Worm (Caenorhabditis elegans) whole organism, L2 larva: ENCODE data around the gene ensh-1.

Experiments
- C34F6.9 ChIP-seq: fragments of 150-350 bp; optimal IDR thresholded peaks from 2 replicates; lab custom pipeline; 2014; ENCODE audit warnings: missing biosample characterization, missing genetic modification characterization
- R02D3.7 ChIP-seq: fragments of 150-350 bp; optimal IDR thresholded peaks from 2 replicates; lab custom pipeline; 2014; ENCODE audit warnings: missing biosample characterization, missing genetic modification characterization
- Y55F3AM.14 ChIP-seq: fragments of 200-800 bp; sonication (Bioruptor generic); optimal IDR thresholded peaks from 2 replicates; lab custom pipeline; 2018; ENCODE audit warnings: mild to moderate bottlenecking, missing genetic modification characterization, missing compliant biosample characterization
- aly-2 ChIP-seq: fragments of 150-350 bp; optimal IDR thresholded peaks from 2 replicates; lab custom pipeline; 2014; ENCODE audit warnings: missing biosample characterization, missing genetic modification characterization
- blmp-1 ChIP-seq: sonication (generic microtip); optimal IDR thresholded peaks from 2 replicates; lab custom pipeline; 2017; ENCODE audit warnings: missing genetic modification characterization, mild to moderate bottlenecking, missing compliant biosample characterization, antibody characterized with exemption, moderate library complexity; ENCODE audit not compliant: insufficient read depth
- ceh-16 ChIP-seq: fragments of 150-350 bp; optimal IDR thresholded peaks from 2 replicates; lab custom pipeline; 2014; ENCODE audit warnings: missing biosample characterization, missing genetic modification characterization
- crh-2 ChIP-seq: sonication (generic microtip); optimal IDR thresholded peaks from 2 replicates; lab custom pipeline; 2017; ENCODE audit warnings: missing biosample characterization, missing genetic modification characterization
- dmd-4 ChIP-seq: sonication (generic microtip); optimal IDR thresholded peaks from 2 replicates; lab custom pipeline; 2017; ENCODE audit warnings: missing biosample characterization, missing genetic modification characterization
- egl-27 ChIP-seq: sonication (generic microtip); optimal IDR thresholded peaks from 3 replicates; lab custom pipeline; 2017; ENCODE audit warnings: missing biosample characterization, missing genetic modification reagents, missing genetic modification characterization
- elt-1 ChIP-seq: fragments of 150-350 bp; optimal IDR thresholded peaks from 2 replicates; lab custom pipeline; 2014; ENCODE audit warnings: missing biosample characterization, missing genetic modification characterization
- elt-3 ChIP-seq: sonication (generic microtip); optimal IDR thresholded peaks from 2 replicates; lab custom pipeline; 2017; ENCODE audit warnings: missing biosample characterization, missing genetic modification characterization
- fos-1 ChIP-seq: fragments of 150-350 bp; optimal IDR thresholded peaks from 2 replicates; lab custom pipeline; 2014; ENCODE audit warnings: missing biosample characterization, missing genetic modification characterization
- gmeb-1 ChIP-seq: fragments of 150-350 bp; optimal IDR thresholded peaks from 2 replicates; lab custom pipeline; 2014; ENCODE audit warnings: missing biosample characterization, missing genetic modification characterization
- lin-11 ChIP-seq: fragments of 150-350 bp; sonication (generic microtip); optimal IDR thresholded peaks from 2 replicates; lab custom pipeline; 2014; ENCODE audit warnings: missing biosample characterization, missing genetic modification characterization, inconsistent platforms, mixed read lengths
- lin-39 ChIP-seq: fragments of 150-350 bp; optimal IDR thresholded peaks from 2 replicates; lab custom pipeline; 2014; ENCODE audit warnings: missing biosample characterization, missing genetic modification reagents, missing genetic modification characterization
- lsy-2 ChIP-seq, 2 experiments: fragments of 150-350 bp in 1 of 2; sonication (generic microtip) in 1 of 2; optimal IDR thresholded peaks; 2 replicates each; lab custom pipeline; 2014 to 2017; ENCODE audit warnings: missing biosample characterization in 2 of 2, missing genetic modification characterization in 2 of 2
- mab-5 ChIP-seq: fragments of 150-350 bp; optimal IDR thresholded peaks from 2 replicates; lab custom pipeline; 2014; ENCODE audit warnings: missing biosample characterization, missing genetic modification characterization
- mbf-1 ChIP-seq: sonication (generic microtip); optimal IDR thresholded peaks from 2 replicates; lab custom pipeline; 2017; ENCODE audit warnings: missing biosample characterization, missing genetic modification characterization
- mdl-1 ChIP-seq, 2 experiments: fragments of 150-350 bp in 1 of 2; sonication (generic microtip) in 1 of 2; optimal IDR thresholded peaks; 2 replicates each; lab custom pipeline; 2017; ENCODE audit warnings: missing biosample characterization in 2 of 2, missing genetic modification characterization in 2 of 2
- nhr-11 ChIP-seq: fragments of 150-350 bp; optimal IDR thresholded peaks from 2 replicates; lab custom pipeline; 2014; ENCODE audit warnings: missing biosample characterization, missing genetic modification characterization
- nhr-12 ChIP-seq: fragments of 150-350 bp; optimal IDR thresholded peaks from 2 replicates; lab custom pipeline; 2014; ENCODE audit warnings: missing biosample characterization, missing genetic modification characterization
- nhr-129 ChIP-seq: fragments of 150-350 bp; optimal IDR thresholded peaks from 2 replicates; lab custom pipeline; 2014; ENCODE audit warnings: missing biosample characterization, missing genetic modification characterization
- nhr-23 ChIP-seq: fragments of 150-350 bp; optimal IDR thresholded peaks from 2 replicates; lab custom pipeline; 2014; ENCODE audit warnings: missing biosample characterization, missing genetic modification reagents, missing genetic modification characterization
- nhr-237 ChIP-seq: fragments of 150-350 bp; optimal IDR thresholded peaks from 2 replicates; lab custom pipeline; 2014; ENCODE audit warnings: missing biosample characterization, missing genetic modification characterization
- nhr-25 ChIP-seq: fragments of 150-350 bp; sonication (generic microtip); optimal IDR thresholded peaks from 3 replicates; lab custom pipeline; 2014; ENCODE audit warnings: missing biosample characterization, missing genetic modification characterization
- nhr-77 ChIP-seq: fragments of 150-350 bp; optimal IDR thresholded peaks from 2 replicates; lab custom pipeline; 2014; ENCODE audit warnings: missing biosample characterization, missing genetic modification characterization
- peb-1 ChIP-seq: fragments of 150-350 bp; optimal IDR thresholded peaks from 2 replicates; lab custom pipeline; 2014; ENCODE audit warnings: missing biosample characterization, missing genetic modification characterization
- sem-4 ChIP-seq: fragments of 150-350 bp; optimal IDR thresholded peaks from 2 replicates; lab custom pipeline; 2014; ENCODE audit warnings: missing biosample characterization, missing genetic modification reagents, missing genetic modification characterization
- skn-1 ChIP-seq: sonication (generic microtip); optimal IDR thresholded peaks from 2 replicates; lab custom pipeline; 2017; ENCODE audit warnings: missing biosample characterization, missing genetic modification characterization
- sma-3 ChIP-seq: sonication (generic microtip); optimal IDR thresholded peaks from 2 replicates; lab custom pipeline; 2016; ENCODE audit warnings: missing genetic modification reagents, missing genetic modification characterization, missing compliant biosample characterization
- sma-9 ChIP-seq, 2 experiments: fragments of 150-350 bp in 1 of 2; sonication (generic microtip) in 1 of 2; optimal IDR thresholded peaks; 2 replicates each; lab custom pipeline; 2014 to 2016; ENCODE audit warnings: missing genetic modification characterization in 2 of 2, mild to moderate bottlenecking in 1 of 2, missing biosample characterization in 1 of 2, missing compliant biosample characterization in 1 of 2, missing genetic modification reagents in 1 of 2, moderate library complexity in 1 of 2
- snpc-4 ChIP-seq: fragments of 150-350 bp; optimal IDR thresholded peaks from 2 replicates; lab custom pipeline; 2014; ENCODE audit warnings: missing biosample characterization, missing genetic modification characterization
- unc-55 ChIP-seq: fragments of 150-350 bp; sonication (generic microtip); optimal IDR thresholded peaks from 3 replicates; lab custom pipeline; 2014; ENCODE audit warnings: missing biosample characterization, missing genetic modification reagents, missing genetic modification characterization
- zag-1 ChIP-seq: fragments of 150-350 bp; optimal IDR thresholded peaks from 2 replicates; lab custom pipeline; 2014; ENCODE audit warnings: missing biosample characterization, missing genetic modification characterization
- ztf-1 ChIP-seq: fragments of 200-800 bp; sonication (Bioruptor generic); conservative IDR thresholded peaks from 2 replicates; pipeline ENCODE4 v1.3.6; 2022; ENCODE audit warnings: missing genetic modification characterization, missing compliant biosample characterization
- ztf-11 ChIP-seq: sonication (generic microtip); optimal IDR thresholded peaks from 2 replicates; lab custom pipeline; 2017; ENCODE audit warnings: missing biosample characterization, missing genetic modification characterization
- ztf-4 ChIP-seq: fragments of 150-350 bp; optimal IDR thresholded peaks from 2 replicates; lab custom pipeline; 2014; ENCODE audit warnings: missing biosample characterization, missing genetic modification characterization

ensh-1 gene

DNA sequence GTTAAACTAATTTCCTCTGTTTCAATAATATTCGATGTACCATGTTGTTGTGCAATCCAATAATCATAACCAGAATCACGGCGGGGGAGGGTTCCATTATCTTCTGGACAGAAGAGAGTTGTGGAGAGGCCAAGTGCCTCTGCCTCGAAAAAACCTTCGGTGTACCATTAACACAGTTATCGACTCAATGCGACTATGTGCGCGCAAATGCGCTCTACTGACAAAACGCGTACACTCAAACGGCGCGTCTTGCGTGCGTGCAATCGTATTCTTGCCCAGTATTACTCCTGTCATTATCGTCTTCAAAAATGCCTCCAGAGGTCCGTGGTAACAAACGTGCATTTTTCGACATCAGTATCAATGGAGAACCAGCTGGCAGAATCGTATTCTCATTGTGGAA lies 5.9 kb downstream of the ensh-1 start, which contains the start of gene cyn-8:
Gene cyn-8 (plus strand): TSS at position 217 of the 400 bp plus-strand sequence.
- TF ChIP-seq nhr-129 (tag; lab: Kevin White, UChicago) (peak; percentile 75), unc-55 (GFP tag; lab: Kevin White, UChicago) (peak; percentile 55), lin-11 (tag; lab: Kevin White, UChicago) (peak; percentile 33), egl-27 (no peak), C34F6.9 (tag; lab: Kevin White, UChicago) (peak; percentile 39), fos-1 (tag; lab: Kevin White, UChicago) (no peak), lsy-2 (tag; optimal IDR thresholded peaks at IDR 0.05; lab: Kevin White, UChicago) (no peak), elt-3 (no peak), mdl-1 (tag; optimal IDR thresholded peaks at IDR 0.05; lab: Kevin White, UChicago) (no peak), gmeb-1 (no peak), snpc-4 (tag; lab: Kevin White, UChicago) (no peak), skn-1 (tag; lab: Kevin White, UChicago) (no peak), crh-2 (peak; percentile 18), nhr-23 (tag; lab: Kevin White, UChicago) (no peak), nhr-77 (no peak), mab-5 (tag; lab: Kevin White, UChicago) (no peak), ceh-16 (tag; lab: Kevin White, UChicago) (no peak), nhr-11 (tag; lab: Kevin White, UChicago) (no peak), aly-2 (tag; lab: Kevin White, UChicago) (no peak), ztf-1 (no peak), sem-4 (tag; lab: Kevin White, UChicago) (no peak), Y55F3AM.14 (GFP tag; lab: Kevin White, UChicago) (no peak), nhr-237 (no peak), elt-1 (tag; lab: Kevin White, UChicago) (no peak)

DNA sequence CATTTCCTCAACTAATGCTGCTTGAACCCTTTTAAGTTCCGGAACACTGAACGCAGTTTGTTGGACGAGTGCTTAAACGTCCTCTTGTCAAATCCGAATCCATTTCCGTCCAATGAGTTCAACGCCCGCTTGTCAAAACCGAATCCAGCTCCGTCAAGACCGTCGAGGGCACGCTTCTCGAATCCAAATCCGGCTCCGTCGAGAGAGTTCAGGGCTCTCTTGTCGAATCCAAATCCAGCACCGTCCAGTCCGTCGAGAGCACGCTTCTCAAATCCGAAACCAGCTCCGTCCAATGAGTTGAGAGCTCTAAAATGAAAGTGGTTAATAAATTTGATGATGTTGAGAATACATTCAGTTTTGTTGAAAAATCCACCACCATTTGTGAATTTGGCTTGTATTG lies 12.5 kb downstream of the ensh-1 start:
- TF ChIP-seq crh-2, result no peak
- TF ChIP-seq nhr-12 (tag; lab: Kevin White, UChicago), result no peak
- no peak for TF ChIP-seq ceh-16 (tag; lab: Kevin White, UChicago)
- TF ChIP-seq dmd-4 (tag; lab: Kevin White, UChicago), result no peak
- TF ChIP-seq elt-1 (tag; lab: Kevin White, UChicago), result no peak
- no peak for TF ChIP-seq R02D3.7 (tag; lab: Kevin White, UChicago)
- TF ChIP-seq gmeb-1, result no peak
- no peak for TF ChIP-seq aly-2 (tag; lab: Kevin White, UChicago)
- TF ChIP-seq lin-39, result no peak
- TF ChIP-seq sma-3 (GFP tag; lab: Kevin White, UChicago), result no peak
- no peak for TF ChIP-seq unc-55 (GFP tag; lab: Kevin White, UChicago)
- no peak for TF ChIP-seq nhr-237

DNA sequence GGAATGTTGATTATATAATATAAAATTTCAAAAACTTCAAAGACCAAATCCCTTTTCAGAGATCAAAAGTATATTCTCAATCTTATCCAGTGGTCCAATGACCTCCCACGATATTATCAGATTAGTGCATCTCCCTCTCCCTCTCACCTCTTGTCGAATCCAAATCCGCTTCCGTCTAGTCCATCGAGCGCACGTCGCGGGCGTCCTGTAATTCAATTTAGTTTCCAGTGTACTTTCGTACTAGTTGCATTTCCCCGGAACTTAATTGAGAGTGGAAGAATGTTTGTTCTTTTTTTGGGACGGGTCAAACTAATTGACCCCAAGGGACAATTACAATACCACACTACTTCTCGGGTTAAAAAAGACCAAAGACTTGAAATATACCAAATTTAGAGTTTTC lies 13.6 kb downstream of the ensh-1 start:
- TF ChIP-seq sma-9 (GFP tag; optimal IDR thresholded peaks at IDR 0.05; lab: Kevin White, UChicago) (peak; percentile 35), sma-9 (tag; optimal IDR thresholded peaks at IDR 0.05; lab: Kevin White, UChicago) (no peak), lsy-2 (tag; optimal IDR thresholded peaks at IDR 0.05; lab: Kevin White, UChicago) (peak in 1 of 2 experiments; percentile 8), sem-4 (tag; lab: Kevin White, UChicago) (peak; percentile 63), ztf-4 (tag; lab: Kevin White, UChicago) (no peak), fos-1 (tag; lab: Kevin White, UChicago) (no peak)

DNA sequence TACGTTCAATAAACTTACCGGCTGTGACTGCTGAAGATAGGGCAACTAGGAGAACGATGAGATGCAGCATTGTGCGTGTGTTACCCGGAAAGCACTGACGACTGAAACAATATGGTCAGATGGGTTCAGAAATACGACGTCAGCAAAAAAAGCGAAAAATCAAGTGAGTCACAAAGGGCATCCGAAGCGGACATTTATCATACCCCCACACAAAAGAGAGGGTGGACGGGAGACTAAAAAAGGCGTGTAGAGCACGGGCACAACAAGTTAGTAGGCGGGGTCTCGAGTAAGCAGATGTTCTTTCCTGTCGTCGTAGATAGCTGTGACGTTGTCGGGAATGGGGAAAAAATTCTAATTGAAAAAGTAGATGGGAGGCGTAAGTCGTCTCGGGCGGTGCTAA lies 14.1 kb downstream of the ensh-1 start, which contains the start of gene nlp-14:
Gene nlp-14 (minus strand): TSS at position 101 of the 400 bp plus-strand sequence.
- TF ChIP-seq ztf-1 (no peak), nhr-25 (tag; lab: Kevin White, UChicago) (no peak), peb-1 (tag; lab: Kevin White, UChicago) (no peak), sma-9 (GFP tag; optimal IDR thresholded peaks at IDR 0.05; lab: Kevin White, UChicago) (no peak), sma-9 (tag; optimal IDR thresholded peaks at IDR 0.05; lab: Kevin White, UChicago) (no peak), nhr-129 (tag; lab: Kevin White, UChicago) (no peak), lsy-2 (tag; optimal IDR thresholded peaks at IDR 0.05; lab: Kevin White, UChicago) (no peak), blmp-1 (tag; lab: Kevin White, UChicago) (no peak), R02D3.7 (tag; lab: Kevin White, UChicago) (no peak), skn-1 (tag; lab: Kevin White, UChicago) (no peak), elt-3 (no peak), nhr-23 (tag; lab: Kevin White, UChicago) (no peak), nhr-77 (no peak), mab-5 (tag; lab: Kevin White, UChicago) (no peak), Y55F3AM.14 (GFP tag; lab: Kevin White, UChicago) (no peak), crh-2 (no peak), egl-27 (no peak), zag-1 (no peak), mbf-1 (no peak), nhr-11 (tag; lab: Kevin White, UChicago) (no peak), ztf-11 (tag; lab: Kevin White, UChicago) (no peak)
